Worm (Caenorhabditis elegans) whole organism, L3 larva: ENCODE data around the gene str-217.

Experiments
- fos-1 ChIP-seq: fragments of 150-350 bp; optimal IDR thresholded peaks from 2 replicates; lab custom pipeline; 2014; ENCODE audit warnings: missing biosample characterization, missing genetic modification characterization
- nhr-25 ChIP-seq: sonication (generic microtip); optimal IDR thresholded peaks from 2 replicates; lab custom pipeline; 2017; ENCODE audit warnings: missing biosample characterization, missing genetic modification characterization
- nhr-43 ChIP-seq: sonication (generic microtip); optimal IDR thresholded peaks from 2 replicates; lab custom pipeline; 2016; ENCODE audit warnings: mild to moderate bottlenecking, missing genetic modification characterization, missing compliant biosample characterization; ENCODE audit not compliant: poor library complexity, severe bottlenecking
- nhr-77 ChIP-seq: fragments of 150-350 bp; optimal IDR thresholded peaks from 2 replicates; lab custom pipeline; 2014; ENCODE audit warnings: missing biosample characterization, missing genetic modification characterization

- TF ChIP-seq nhr-25 (tag; lab: Kevin White, UChicago) (no peak), nhr-43 (no peak), fos-1 (tag; lab: Kevin White, UChicago) (no peak), nhr-77 (tag; lab: Kevin White, UChicago) (no peak)
These were observed 50.1 kb downstream of the str-217 start for ce11 chrV:16950036-16950435.
